Worm (Caenorhabditis elegans) whole organism, midembryonic: ENCODE results near the gene F36A4.3.

Experiments used
- T22C8.4 ChIP-seq: fragments of 200-800 bp; sonication (Bioruptor generic); IDR thresholded peaks from 2 replicates; pipeline ENCODE4 v1.3.6; 2022; ENCODE audit warnings: missing genetic modification characterization, missing compliant biosample characterization
- cog-1 ChIP-seq: sonication (generic microtip); optimal IDR thresholded peaks from 2 replicates; lab custom pipeline; 2016; ENCODE audit warnings: missing genetic modification characterization, missing compliant biosample characterization
- flt-1 ChIP-seq: fragments of 200-800 bp; sonication (Bioruptor generic); IDR thresholded peaks from 2 replicates; pipeline ENCODE4 v1.3.6; 2022; ENCODE audit warnings: missing genetic modification characterization, missing compliant biosample characterization
- tab-1 ChIP-seq: fragments of 200-800 bp; sonication (Bioruptor generic); IDR thresholded peaks from 2 replicates; pipeline ENCODE4 v1.3.6; 2022; ENCODE audit warnings: missing genetic modification characterization, missing compliant biosample characterization
- ztf-29 ChIP-seq: fragments of 200-800 bp; sonication (Bioruptor generic); IDR thresholded peaks from 2 replicates; pipeline ENCODE4 v1.3.6; 2022; ENCODE audit warnings: missing genetic modification reagents, missing genetic modification characterization, missing compliant biosample characterization

ce11 chrIV:4292569-4292968 lies 23.2 kb downstream of the F36A4.3 start, which contains the start of gene F15E6.10:
- TF ChIP-seq T22C8.4 (GFP tag; lab: Robert Waterston, UW) (no peak), flt-1 (GFP tag; lab: Robert Waterston, UW) (no peak), ztf-29 (no peak), tab-1 (no peak), cog-1 (tag; lab: Kevin White, UChicago) (no peak)
